Worm (Caenorhabditis elegans) whole organism, young adult: ENCODE results near the gene Y22D7AL.7.
A peak's percentile ranks its signal among the peaks of the same experiment; 100 is the strongest.

Experiments
- B0336.3 ChIP-seq: fragments of 200-800 bp; sonication (Bioruptor generic); IDR thresholded peaks from 2 replicates; pipeline ENCODE4 v1.3.6; 2022; ENCODE audit warnings: missing genetic modification characterization, missing compliant biosample characterization
- C17E4.6 ChIP-seq: fragments of 200-800 bp; sonication (Bioruptor generic); IDR thresholded peaks from 2 replicates; pipeline ENCODE4 v1.3.6; 2022; ENCODE audit warnings: missing genetic modification reagents, missing genetic modification characterization, missing compliant biosample characterization
- D2030.7 ChIP-seq: fragments of 200-800 bp; sonication (Bioruptor generic); IDR thresholded peaks from 2 replicates; pipeline ENCODE4 v1.3.6; 2022; ENCODE audit warnings: missing genetic modification reagents, missing genetic modification characterization, missing compliant biosample characterization
- F10E7.11 ChIP-seq: sonication (generic microtip); optimal IDR thresholded peaks from 2 replicates; lab custom pipeline; 2017; ENCODE audit warnings: mild to moderate bottlenecking, missing genetic modification characterization, moderate library complexity, missing compliant biosample characterization
- F23B12.7 ChIP-seq: sonication (generic microtip); optimal IDR thresholded peaks from 2 replicates; lab custom pipeline; 2017; ENCODE audit warnings: missing genetic modification characterization, mild to moderate bottlenecking, missing compliant biosample characterization, antibody characterized with exemption, moderate library complexity; ENCODE audit not compliant: insufficient read depth
- F39B2.1 ChIP-seq: fragments of 200-800 bp; sonication (Bioruptor generic); IDR thresholded peaks from 2 replicates; pipeline ENCODE4 v1.3.6; 2022; ENCODE audit warnings: missing genetic modification reagents, missing genetic modification characterization, missing compliant biosample characterization
- F52B5.7 ChIP-seq: sonication (generic microtip); optimal IDR thresholded peaks from 2 replicates; lab custom pipeline; 2016; ENCODE audit warnings: mild to moderate bottlenecking, missing genetic modification characterization, missing compliant biosample characterization
- F57C9.4 ChIP-seq: sonication (generic microtip); optimal IDR thresholded peaks from 2 replicates; lab custom pipeline; 2017; ENCODE audit warnings: mild to moderate bottlenecking, missing genetic modification characterization, missing compliant biosample characterization
- T07F8.4 ChIP-seq: sonication (generic microtip); optimal IDR thresholded peaks from 2 replicates; lab custom pipeline; 2016; ENCODE audit warnings: mild to moderate bottlenecking, missing genetic modification characterization, moderate library complexity, missing compliant biosample characterization
- T26A5.8 ChIP-seq: sonication (generic microtip); optimal IDR thresholded peaks from 2 replicates; lab custom pipeline; 2016; ENCODE audit warnings: missing genetic modification characterization, missing compliant biosample characterization
- Y53G8AR.9 ChIP-seq: fragments of 200-800 bp; sonication (Bioruptor generic); conservative IDR thresholded peaks from 2 replicates; pipeline ENCODE4 v1.3.6; 2022; ENCODE audit warnings: missing genetic modification reagents, missing genetic modification characterization, missing compliant biosample characterization
- Y56A3A.18 ChIP-seq: fragments of 200-800 bp; sonication (Bioruptor generic); IDR thresholded peaks from 2 replicates; pipeline ENCODE4 v1.3.6; 2022; ENCODE audit warnings: missing genetic modification reagents, missing genetic modification characterization, missing compliant biosample characterization
- akir-1 ChIP-seq: fragments of 200-800 bp; sonication (Bioruptor generic); optimal IDR thresholded peaks from 2 replicates; lab custom pipeline; 2018; ENCODE audit warnings: mild to moderate bottlenecking, missing genetic modification characterization, moderate library complexity, missing compliant biosample characterization
- aptf-3 ChIP-seq: fragments of 200-800 bp; sonication (Bioruptor generic); IDR thresholded peaks from 2 replicates; pipeline ENCODE4 v1.3.6; 2022; ENCODE audit warnings: missing genetic modification characterization, missing compliant biosample characterization
- atf-7 ChIP-seq: sonication (generic microtip); optimal IDR thresholded peaks from 2 replicates; lab custom pipeline; 2017; ENCODE audit warnings: mild to moderate bottlenecking, missing genetic modification characterization, missing compliant biosample characterization
- athp-1 ChIP-seq: sonication (generic microtip); optimal IDR thresholded peaks from 2 replicates; lab custom pipeline; 2017; ENCODE audit warnings: mild to moderate bottlenecking, missing genetic modification characterization, missing compliant biosample characterization
- attf-5 ChIP-seq: fragments of 200-800 bp; sonication (Bioruptor generic); optimal IDR thresholded peaks from 2 replicates; lab custom pipeline; 2018; ENCODE audit warnings: mild to moderate bottlenecking, missing genetic modification characterization, missing compliant biosample characterization
- bed-1 ChIP-seq: fragments of 200-800 bp; sonication (Bioruptor generic); IDR thresholded peaks from 2 replicates; pipeline ENCODE4 v1.3.6; 2022; ENCODE audit warnings: missing genetic modification reagents, missing genetic modification characterization, missing compliant biosample characterization
- cebp-1 ChIP-seq, 2 experiments: fragments of 200-800 bp in 1 of 2; sonication (Bioruptor generic) in 1 of 2; sonication (generic microtip) in 1 of 2; IDR thresholded peaks in 1 of 2; optimal IDR thresholded peaks in 1 of 2; 2 replicates each; pipeline versions ENCODE4 v1.3.6 to Lab custom; 2017 to 2022; ENCODE audit warnings: missing compliant biosample characterization in 2 of 2, missing genetic modification characterization in 2 of 2, mild to moderate bottlenecking in 1 of 2, missing genetic modification reagents in 1 of 2, moderate library complexity in 1 of 2
- ceh-100 ChIP-seq: fragments of 200-800 bp; sonication (Bioruptor generic); IDR thresholded peaks from 2 replicates; pipeline ENCODE4 v1.3.6; 2022; ENCODE audit warnings: missing genetic modification reagents, missing genetic modification characterization, missing compliant biosample characterization
- ceh-40 ChIP-seq: fragments of 200-800 bp; sonication (Bioruptor generic); IDR thresholded peaks from 2 replicates; pipeline ENCODE4 v1.3.6; 2022; ENCODE audit warnings: missing genetic modification characterization, missing compliant biosample characterization
- ceh-79 ChIP-seq: sonication (generic microtip); optimal IDR thresholded peaks from 2 replicates; lab custom pipeline; 2017; ENCODE audit warnings: mild to moderate bottlenecking, missing genetic modification characterization, missing compliant biosample characterization
- chd-7 ChIP-seq: sonication (generic microtip); optimal IDR thresholded peaks from 2 replicates; lab custom pipeline; 2016; ENCODE audit warnings: mild to moderate bottlenecking, missing genetic modification characterization, moderate library complexity, missing compliant biosample characterization
- dox-1 ChIP-seq: fragments of 200-800 bp; sonication (Bioruptor generic); IDR thresholded peaks from 2 replicates; pipeline ENCODE4 v1.3.6; 2022; ENCODE audit warnings: missing genetic modification reagents, missing genetic modification characterization, missing compliant biosample characterization
- dpl-1 ChIP-seq: fragments of 150-350 bp; optimal IDR thresholded peaks from 2 replicates; lab custom pipeline; 2014; ENCODE audit warnings: missing biosample characterization, missing genetic modification reagents, missing genetic modification characterization
- egrh-3 ChIP-seq: fragments of 200-800 bp; sonication (Bioruptor generic); IDR thresholded peaks from 2 replicates; pipeline ENCODE4 v1.3.6; 2022; ENCODE audit warnings: missing genetic modification reagents, missing genetic modification characterization, missing compliant biosample characterization
- ekl-4 ChIP-seq: fragments of 200-800 bp; sonication (Bioruptor generic); IDR thresholded peaks from 2 replicates; pipeline ENCODE4 v1.3.6; 2022; ENCODE audit warnings: missing genetic modification reagents, missing genetic modification characterization, missing compliant biosample characterization
- fkh-3 ChIP-seq: sonication (generic microtip); optimal IDR thresholded peaks from 2 replicates; lab custom pipeline; 2016; ENCODE audit warnings: mild to moderate bottlenecking, missing genetic modification characterization, missing compliant biosample characterization
- hmg-20 ChIP-seq: fragments of 200-800 bp; sonication (Bioruptor generic); IDR thresholded peaks from 2 replicates; pipeline ENCODE4 v1.3.6; 2022; ENCODE audit warnings: missing genetic modification reagents, missing genetic modification characterization, missing compliant biosample characterization
- lin-26 ChIP-seq: fragments of 200-800 bp; sonication (Bioruptor generic); IDR thresholded peaks from 2 replicates; pipeline ENCODE4 v1.3.6; 2022; ENCODE audit warnings: missing genetic modification reagents, missing genetic modification characterization, missing compliant biosample characterization
- lin-54 ChIP-seq: fragments of 200-800 bp; sonication (Bioruptor generic); optimal IDR thresholded peaks from 2 replicates; lab custom pipeline; 2018; ENCODE audit warnings: mild to moderate bottlenecking, missing genetic modification characterization, missing compliant biosample characterization
- madf-10 ChIP-seq: sonication (generic microtip); optimal IDR thresholded peaks from 2 replicates; lab custom pipeline; 2016; ENCODE audit warnings: mild to moderate bottlenecking, missing genetic modification characterization, missing compliant biosample characterization
- madf-3 ChIP-seq: fragments of 200-800 bp; sonication (Bioruptor generic); IDR thresholded peaks from 2 replicates; pipeline ENCODE4 v1.3.6; 2022; ENCODE audit warnings: missing genetic modification reagents, missing genetic modification characterization, missing compliant biosample characterization
- madf-6 ChIP-seq: fragments of 200-800 bp; sonication (Bioruptor generic); IDR thresholded peaks from 2 replicates; pipeline ENCODE4 v1.3.6; 2022; ENCODE audit warnings: missing genetic modification reagents, missing genetic modification characterization, missing compliant biosample characterization
- mcd-1 ChIP-seq: fragments of 200-800 bp; sonication (Bioruptor generic); IDR thresholded peaks from 2 replicates; pipeline ENCODE4 v1.3.6; 2022; ENCODE audit warnings: missing genetic modification reagents, missing genetic modification characterization, missing compliant biosample characterization
- nfya-2 ChIP-seq: fragments of 200-800 bp; sonication (Bioruptor generic); IDR thresholded peaks from 2 replicates; pipeline ENCODE4 v1.3.6; 2022; ENCODE audit warnings: missing genetic modification reagents, missing genetic modification characterization, missing compliant biosample characterization
- nfyb-1 ChIP-seq: fragments of 200-800 bp; sonication (Bioruptor generic); IDR thresholded peaks from 2 replicates; pipeline ENCODE4 v1.3.6; 2022; ENCODE audit warnings: missing genetic modification reagents, missing genetic modification characterization, missing compliant biosample characterization
- nhr-120 ChIP-seq: fragments of 200-800 bp; sonication (Bioruptor generic); IDR thresholded peaks from 2 replicates; pipeline ENCODE4 v1.3.6; 2022; ENCODE audit warnings: missing genetic modification characterization, missing compliant biosample characterization
- pbrm-1 ChIP-seq: fragments of 200-800 bp; sonication (Bioruptor generic); IDR thresholded peaks from 2 replicates; pipeline ENCODE4 v1.3.6; 2022; ENCODE audit warnings: missing genetic modification reagents, missing genetic modification characterization, missing compliant biosample characterization
- somi-1 ChIP-seq: fragments of 200-800 bp; sonication (Bioruptor generic); optimal IDR thresholded peaks from 2 replicates; lab custom pipeline; 2018; ENCODE audit warnings: mild to moderate bottlenecking, missing genetic modification characterization, missing compliant biosample characterization
- tbp1 ChIP-seq: fragments of 200-800 bp; sonication (Bioruptor generic); optimal IDR thresholded peaks from 2 replicates; lab custom pipeline; 2018; ENCODE audit warnings: mild to moderate bottlenecking, missing genetic modification characterization, missing compliant biosample characterization
- tbx-9 ChIP-seq: sonication (generic microtip); optimal IDR thresholded peaks from 2 replicates; lab custom pipeline; 2016; ENCODE audit warnings: borderline replicate concordance, missing genetic modification characterization, inconsistent platforms, missing compliant biosample characterization
- zfh-2 ChIP-seq: fragments of 200-800 bp; sonication (Bioruptor generic); conservative IDR thresholded peaks from 2 replicates; pipeline ENCODE4 v1.3.6; 2022; ENCODE audit warnings: missing genetic modification reagents, missing genetic modification characterization, missing compliant biosample characterization
- zim-3 ChIP-seq: sonication (generic microtip); optimal IDR thresholded peaks from 2 replicates; lab custom pipeline; 2017; ENCODE audit warnings: mild to moderate bottlenecking, missing genetic modification characterization, moderate library complexity, missing compliant biosample characterization
- ztf-18 ChIP-seq: sonication (generic microtip); optimal IDR thresholded peaks from 2 replicates; lab custom pipeline; 2016; ENCODE audit warnings: missing genotype, mild to moderate bottlenecking, missing genetic modification characterization, missing compliant biosample characterization
- ztf-28 ChIP-seq: fragments of 200-800 bp; sonication (Bioruptor generic); IDR thresholded peaks from 2 replicates; pipeline ENCODE4 v1.3.6; 2022; ENCODE audit warnings: missing genetic modification reagents, missing genetic modification characterization, missing compliant biosample characterization
- ztf-3 ChIP-seq: fragments of 200-800 bp; sonication (Bioruptor generic); optimal IDR thresholded peaks from 2 replicates; lab custom pipeline; 2018; ENCODE audit warnings: mild to moderate bottlenecking, missing genetic modification characterization, missing compliant biosample characterization

Gene Y22D7AL.7

DNA sequence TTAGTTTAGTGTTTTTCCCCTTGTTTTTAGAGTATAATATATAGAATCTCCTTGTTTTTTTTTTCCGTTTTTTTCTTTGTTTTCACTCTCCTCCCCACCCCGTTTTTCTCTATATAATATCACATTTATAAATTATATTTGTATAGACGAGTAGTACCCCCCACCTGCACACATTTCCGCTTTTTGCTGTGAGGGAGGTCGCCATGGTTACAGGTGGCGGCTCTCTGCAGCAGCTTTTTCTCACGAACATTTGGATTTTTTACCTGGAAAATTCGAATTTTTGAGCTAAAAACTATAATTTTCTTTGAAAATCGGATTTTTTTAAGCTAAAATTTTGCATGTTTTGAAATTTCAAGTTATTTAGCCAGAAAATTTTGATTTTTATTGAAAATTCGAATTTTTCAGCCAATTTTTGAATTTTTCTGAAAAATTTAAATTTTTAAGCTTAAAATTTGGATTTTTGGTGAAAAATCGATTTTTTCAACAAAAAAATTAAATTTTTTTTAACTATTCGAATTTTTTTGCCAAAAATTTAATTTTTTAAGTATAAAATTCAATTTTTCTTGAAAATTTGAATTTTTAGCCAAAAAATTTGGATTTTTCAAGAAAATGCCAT is 49.2 kb downstream of the Y22D7AL.7 start (continued):
- TF ChIP-seq ceh-100 (GFP tag; lab: Robert Waterston, UW) (peak; percentile 25; the same call in 1 of the 2 replicates), mcd-1 (GFP tag; lab: Robert Waterston, UW) (peak; percentile 57), F52B5.7 (tag; lab: Kevin White, UChicago) (peak; percentile 89), tbp1 (GFP tag; lab: Kevin White, UChicago) (peak; percentile 36), akir-1 (GFP tag; lab: Kevin White, UChicago) (no peak), dpl-1 (GFP tag; lab: Kevin White, UChicago) (no peak), ztf-3 (GFP tag; lab: Kevin White, UChicago) (peak; percentile 2), ceh-40 (GFP tag; lab: Robert Waterston, UW) (0 out of 2 replicates have a peak, but pooled peaks have one; percentile 18), egrh-3 (GFP tag; lab: Robert Waterston, UW) (peak; percentile 46; the same call in 1 of the 2 replicates), somi-1 (no peak), F23B12.7 (tag; lab: Kevin White, UChicago) (no peak), nhr-120 (GFP tag; lab: Robert Waterston, UW) (0 out of 2 replicates have a peak, but pooled peaks have one; percentile 74), madf-3 (GFP tag; lab: Robert Waterston, UW) (peak; percentile 80; the same call in 1 of the 2 replicates), ztf-28 (GFP tag; lab: Robert Waterston, UW) (no peak), fkh-3 (tag; lab: Kevin White, UChicago) (peak; percentile 87), aptf-3 (GFP tag; lab: Robert Waterston, UW) (peak; percentile 82; the same call in 1 of the 2 replicates), atf-7 (tag; lab: Kevin White, UChicago) (peak; percentile 66), nfyb-1 (GFP tag; lab: Robert Waterston, UW) (peak; percentile 80), ztf-18 (tag; lab: Kevin White, UChicago) (peak; percentile 31), madf-6 (GFP tag; lab: Robert Waterston, UW) (peak; percentile 66), zim-3 (tag; lab: Kevin White, UChicago) (peak; percentile 47), T07F8.4 (tag; lab: Kevin White, UChicago) (peak; percentile 14), hmg-20 (GFP tag; lab: Robert Waterston, UW) (0 out of 2 replicates have a peak, but pooled peaks have one; percentile 19), C17E4.6 (GFP tag; lab: Robert Waterston, UW) (no peak; the same call in 1 of the 2 replicates), ceh-79 (tag; lab: Kevin White, UChicago) (peak; percentile 76), ekl-4 (peak; percentile 74), F57C9.4 (tag; lab: Kevin White, UChicago) (peak; percentile 36), D2030.7 (no peak), T26A5.8 (tag; lab: Kevin White, UChicago) (peak; percentile 54), lin-26 (GFP tag; lab: Robert Waterston, UW) (peak; percentile 78), dox-1 (peak; percentile 50; the same call in 1 of the 2 replicates), pbrm-1 (GFP tag; lab: Robert Waterston, UW) (0 out of 2 replicates have a peak, but pooled peaks have one; percentile 56), madf-10 (tag; lab: Kevin White, UChicago) (peak; percentile 32), B0336.3 (GFP tag; lab: Robert Waterston, UW) (peak; percentile 79), F10E7.11 (tag; lab: Kevin White, UChicago) (peak; percentile 82), lin-54 (GFP tag; lab: Kevin White, UChicago) (peak; percentile 49), bed-1 (0 out of 2 replicates have a peak, but pooled peaks have one; percentile 26), F39B2.1 (GFP tag; lab: Robert Waterston, UW) (0 out of 2 replicates have a peak, but pooled peaks have one; percentile 66), zfh-2 (GFP tag; lab: Robert Waterston, UW) (no peak), cebp-1 (GFP tag; IDR thresholded peaks at IDR 0.05; lab: Robert Waterston, UW) (no peak), cebp-1 (tag; optimal IDR thresholded peaks at IDR 0.05; lab: Kevin White, UChicago) (peak; percentile 56), attf-5 (GFP tag; lab: Kevin White, UChicago) (peak; percentile 15), tbx-9 (tag; lab: Kevin White, UChicago) (peak; percentile 80), Y56A3A.18 (GFP tag; lab: Robert Waterston, UW) (peak; percentile 71), athp-1 (tag; lab: Kevin White, UChicago) (peak; percentile 91), nfya-2 (GFP tag; lab: Robert Waterston, UW) (0 out of 2 replicates have a peak, but pooled peaks have one; percentile 3), chd-7 (tag; lab: Kevin White, UChicago) (peak; percentile 85), Y53G8AR.9 (GFP tag; lab: Robert Waterston, UW) (peak; percentile 69; the same call in 1 of the 2 replicates)
